Fruit fly (Drosophila melanogaster) whole organism, prepupa: ENCODE results near the gene CG15012.

Experiments used
- Blimp-1 ChIP-seq: fragments of 200-800 bp; sonication (Bioruptor generic); optimal IDR thresholded peaks from 3 replicates; lab custom pipeline; 2017; ENCODE audit warnings: missing biosample characterization, missing genetic modification characterization, mild to moderate bottlenecking, moderate library complexity, missing genetic modification reagents
- CG11294 ChIP-seq: fragments of 200-800 bp; sonication (Bioruptor generic); IDR thresholded peaks from 2 replicates; pipeline ENCODE4 v1.3.6; 2022; ENCODE audit warnings: missing biosample characterization, missing genetic modification characterization
- CG11762 ChIP-seq: fragments of 200-800 bp; sonication (Bioruptor generic); optimal IDR thresholded peaks from 3 replicates; lab custom pipeline; 2016; ENCODE audit warnings: missing biosample characterization, missing genetic modification characterization; ENCODE audit not compliant: insufficient read depth
- CG15336 ChIP-seq: fragments of 200-800 bp; sonication (Bioruptor generic); IDR thresholded peaks from 2 replicates; pipeline ENCODE4 v1.3.6; 2022; ENCODE audit warnings: missing biosample characterization, missing genetic modification characterization
- CG1621 ChIP-seq: fragments of 200-800 bp; sonication (Bioruptor generic); optimal IDR thresholded peaks from 3 replicates; lab custom pipeline; 2018; ENCODE audit warnings: missing biosample characterization, mild to moderate bottlenecking, missing genetic modification characterization
- CG16779 ChIP-seq: fragments of 200-800 bp; sonication (Bioruptor generic); optimal IDR thresholded peaks from 3 replicates; lab custom pipeline; 2017; ENCODE audit warnings: missing biosample characterization, mild to moderate bottlenecking, missing genetic modification characterization
- CG3032 ChIP-seq: fragments of 200-800 bp; optimal IDR thresholded peaks from 2 replicates; lab custom pipeline; 2019; ENCODE audit warnings: missing biosample characterization, mild to moderate bottlenecking, missing genetic modification characterization, moderate library complexity
- CG32006 ChIP-seq: fragments of 200-800 bp; sonication (Bioruptor generic); optimal IDR thresholded peaks from 3 replicates; lab custom pipeline; 2017; ENCODE audit warnings: missing biosample characterization, mild to moderate bottlenecking, missing genetic modification characterization
- CG34406 ChIP-seq: fragments of 200-800 bp; sonication (Bioruptor generic); optimal IDR thresholded peaks from 3 replicates; lab custom pipeline; 2016; ENCODE audit warnings: missing biosample characterization, missing genetic modification characterization
- CG3919 ChIP-seq: fragments of 200-800 bp; sonication (Bioruptor generic); optimal IDR thresholded peaks from 3 replicates; lab custom pipeline; 2016; ENCODE audit warnings: missing biosample characterization, missing genetic modification characterization
- CG4318 ChIP-seq: fragments of 200-800 bp; sonication (Bioruptor generic); optimal IDR thresholded peaks from 3 replicates; lab custom pipeline; 2017; ENCODE audit warnings: missing biosample characterization, mild to moderate bottlenecking, missing genetic modification characterization
- CG6276 ChIP-seq: fragments of 200-800 bp; sonication (Bioruptor generic); optimal IDR thresholded peaks from 2 replicates; lab custom pipeline; 2017; ENCODE audit warnings: missing biosample characterization, mild to moderate bottlenecking, missing genetic modification characterization
- CG6792 ChIP-seq: fragments of 200-800 bp; sonication (Bioruptor generic); optimal IDR thresholded peaks from 3 replicates; lab custom pipeline; 2016; ENCODE audit warnings: missing biosample characterization, missing genetic modification characterization
- CG6808 ChIP-seq: fragments of 200-800 bp; sonication (Bioruptor generic); optimal IDR thresholded peaks from 3 replicates; lab custom pipeline; 2017; ENCODE audit warnings: missing biosample characterization, missing genetic modification characterization, mild to moderate bottlenecking, moderate library complexity, missing genetic modification reagents
- CG8119 ChIP-seq: fragments of 200-800 bp; sonication (Bioruptor generic); IDR thresholded peaks from 3 replicates; pipeline ENCODE4 v1.3.6; 2022; ENCODE audit warnings: missing biosample characterization, missing genetic modification characterization
- CG8319 ChIP-seq: fragments of 200-800 bp; sonication (Bioruptor generic); optimal IDR thresholded peaks from 3 replicates; lab custom pipeline; 2016; ENCODE audit warnings: missing biosample characterization, missing genetic modification characterization
- CG8632 ChIP-seq: fragments of 200-800 bp; sonication (Bioruptor generic); optimal IDR thresholded peaks from 3 replicates; lab custom pipeline; 2016; ENCODE audit warnings: missing biosample characterization, missing genetic modification characterization
- Eip75B ChIP-seq: fragments of 200-800 bp; sonication (Bioruptor generic); optimal IDR thresholded peaks from 3 replicates; lab custom pipeline; 2016; ENCODE audit warnings: missing biosample characterization, missing genetic modification characterization
- Eip78C ChIP-seq: fragments of 200-800 bp; sonication (Bioruptor generic); peaks from one replicate; lab custom pipeline; 2016; ENCODE audit warnings: missing biosample characterization, missing genetic modification characterization
- Hr39 ChIP-seq: fragments of 200-800 bp; sonication (Bioruptor generic); optimal IDR thresholded peaks from 2 replicates; lab custom pipeline; 2016; ENCODE audit warnings: missing biosample characterization, missing genetic modification characterization
- Hr4 ChIP-seq: fragments of 200-800 bp; sonication (Bioruptor generic); optimal IDR thresholded peaks from 3 replicates; lab custom pipeline; 2016; ENCODE audit warnings: missing biosample characterization, missing genetic modification characterization
- Smox ChIP-seq: fragments of 200-800 bp; sonication (Bioruptor generic); optimal IDR thresholded peaks from 3 replicates; lab custom pipeline; 2016; ENCODE audit warnings: missing biosample characterization, missing genetic modification characterization
- Sox14 ChIP-seq: fragments of 200-800 bp; sonication (Bioruptor generic); optimal IDR thresholded peaks from 3 replicates; lab custom pipeline; 2016; ENCODE audit warnings: missing biosample characterization, missing genetic modification characterization
- Sox15 ChIP-seq: fragments of 200-800 bp; sonication (Bioruptor generic); optimal IDR thresholded peaks from 3 replicates; lab custom pipeline; 2016; ENCODE audit warnings: missing biosample characterization, missing genetic modification characterization
- acj6 ChIP-seq: fragments of 200-800 bp; sonication (Bioruptor generic); optimal IDR thresholded peaks from 3 replicates; lab custom pipeline; 2016; ENCODE audit warnings: missing biosample characterization, missing genetic modification characterization
- cyc ChIP-seq: fragments of 200-800 bp; sonication (Bioruptor generic); optimal IDR thresholded peaks from 3 replicates; lab custom pipeline; 2016; ENCODE audit warnings: missing biosample characterization, missing genetic modification characterization
- dac ChIP-seq: fragments of 200-800 bp; sonication (Bioruptor generic); optimal IDR thresholded peaks from 2 replicates; lab custom pipeline; 2017; ENCODE audit warnings: missing biosample characterization, mild to moderate bottlenecking, missing genetic modification characterization
- dsx ChIP-seq: fragments of 200-800 bp; optimal IDR thresholded peaks from 3 replicates; lab custom pipeline; 2019; ENCODE audit warnings: missing biosample characterization, mild to moderate bottlenecking, missing genetic modification characterization, moderate library complexity; ENCODE audit not compliant: poor library complexity, severe bottlenecking
- fkh ChIP-seq: fragments of 200-800 bp; sonication (Bioruptor generic); optimal IDR thresholded peaks from 3 replicates; lab custom pipeline; 2017; ENCODE audit warnings: missing biosample characterization, mild to moderate bottlenecking, missing genetic modification characterization, moderate library complexity
- lz ChIP-seq: fragments of 200-800 bp; sonication (Bioruptor generic); optimal IDR thresholded peaks from 3 replicates; lab custom pipeline; 2016; ENCODE audit warnings: missing biosample characterization, missing genetic modification characterization
- pdm3 ChIP-seq: fragments of 200-800 bp; sonication (Bioruptor generic); optimal IDR thresholded peaks from 3 replicates; lab custom pipeline; 2016; ENCODE audit warnings: missing biosample characterization, missing genetic modification characterization
- salr ChIP-seq, 2 experiments: fragments of 200-800 bp; sonication (Bioruptor generic); optimal IDR thresholded peaks; 3 replicates each; lab custom pipeline; 2016 to 2018; ENCODE audit warnings: missing biosample characterization in 2 of 2, missing genetic modification characterization in 2 of 2, mild to moderate bottlenecking in 1 of 2
- ss ChIP-seq, 2 experiments: fragments of 200-800 bp; sonication (Bioruptor generic); optimal IDR thresholded peaks; 2 replicates in 1 of 2; 3 replicates in 1 of 2; lab custom pipeline; 2017 to 2018; ENCODE audit warnings: mild to moderate bottlenecking in 2 of 2, missing biosample characterization in 2 of 2, missing genetic modification characterization in 2 of 2, moderate library complexity in 1 of 2
- svp ChIP-seq: fragments of 200-800 bp; sonication (Bioruptor generic); peaks from one replicate; lab custom pipeline; 2016; ENCODE audit warnings: missing biosample characterization, missing genetic modification characterization
- vri ChIP-seq: fragments of 200-800 bp; sonication (Bioruptor generic); optimal IDR thresholded peaks from 3 replicates; lab custom pipeline; 2016; ENCODE audit warnings: missing biosample characterization, mild to moderate bottlenecking, missing genetic modification characterization

The CG15012 gene

dm6 chr3L:4304244-4304959, 12.4 kb upstream of the CG15012 start (continued):
- TF ChIP-seq salr (GFP tag; optimal IDR thresholded peaks at IDR 0.05; lab: Kevin White, UChicago) (peak; percentile 21 to 81), CG11294 (GFP tag; lab: Robert Waterston, UW) (peak; percentile 82), dsx (GFP tag; lab: Kevin White, UChicago) (peak; percentile 73), CG4318 (GFP tag; lab: Kevin White, UChicago) (peak; percentile 82), CG3919 (GFP tag; lab: Kevin White, UChicago) (peak; percentile 92), CG11762 (peak; percentile 76), CG16779 (tag; lab: Kevin White, UChicago) (peak; percentile 73), fkh (GFP tag; lab: Kevin White, UChicago) (no peak), CG34406 (GFP tag; lab: Kevin White, UChicago) (peak; percentile 83), CG15336 (GFP tag; lab: Robert Waterston, UW) (peak; percentile 98), Sox15 (GFP tag; lab: Kevin White, UChicago) (peak; percentile 47), lz (GFP tag; lab: Kevin White, UChicago) (peak; percentile 88), CG1621 (tag; lab: Kevin White, UChicago) (peak; percentile 63), cyc (GFP tag; lab: Kevin White, UChicago) (peak; percentile 80), Hr39 (GFP tag; lab: Kevin White, UChicago) (peak; percentile 89), CG6808 (GFP tag; lab: Kevin White, UChicago) (peak; percentile 50), Smox (peak; percentile 90), CG8319 (GFP tag; lab: Kevin White, UChicago) (peak; percentile 70), ss (GFP tag; optimal IDR thresholded peaks at IDR 0.05; lab: Kevin White, UChicago) (peak; percentile 53 to 80)

- TF ChIP-seq CG6276 (GFP tag; lab: Kevin White, UChicago) (peak; percentile 25), CG8119 (GFP tag; lab: Robert Waterston, UW) (peak; percentile 44; the same call in 2 of the 3 replicates), Hr4 (GFP tag; lab: Kevin White, UChicago) (peak; percentile 46), pdm3 (GFP tag; lab: Kevin White, UChicago) (no peak), CG32006 (GFP tag; lab: Kevin White, UChicago) (peak; percentile 65), CG15336 (GFP tag; lab: Robert Waterston, UW) (0 out of 2 replicates have a peak, but pooled peaks have one; percentile 34), Eip78C (GFP tag; lab: Kevin White, UChicago) (peak; percentile 76), dac (no peak), CG4318 (GFP tag; lab: Kevin White, UChicago) (peak; percentile 51), cyc (GFP tag; lab: Kevin White, UChicago) (no peak)
- TF ChIP-seq, all 60 proteins: peak for 7
These were observed 10.0 kb upstream of the CG15012 start for dm6 chr3L:4302088-4302487.

dm6 chr3L:4296760-4297159, 4.7 kb upstream of the CG15012 start:
- peak; percentile 37 for TF ChIP-seq Blimp-1 (GFP tag; lab: Kevin White, UChicago)
- no peak for TF ChIP-seq CG6792 (GFP tag; lab: Kevin White, UChicago)
- TF ChIP-seq ss (GFP tag; optimal IDR thresholded peaks at IDR 0.05; lab: Kevin White, UChicago), result no peak
- no peak for TF ChIP-seq CG8632 (GFP tag; lab: Kevin White, UChicago)

dm6 chr3L:4293711-4294110, 1.7 kb upstream of the CG15012 start:
- TF ChIP-seq acj6 (no peak), Sox14 (GFP tag; lab: Kevin White, UChicago) (no peak), vri (peak; percentile 57), Eip75B (no peak), fkh (GFP tag; lab: Kevin White, UChicago) (peak; percentile 31), svp (GFP tag; lab: Kevin White, UChicago) (no peak), CG3032 (no peak), Eip78C (GFP tag; lab: Kevin White, UChicago) (peak; percentile 52), Sox15 (GFP tag; lab: Kevin White, UChicago) (no peak)
- TF ChIP-seq, all 60 proteins: peak for 3
